Fruit fly (Drosophila melanogaster) whole organism, embryonic: ENCODE measurements around the gene mag.

ENCODE experiments used
- Eip74EF ChIP-seq, 2 experiments: fragments of 200-800 bp in 1 of 2; fragments of >200 bp in 1 of 2; sonication (Bioruptor generic) in 1 of 2; optimal IDR thresholded peaks; 2 replicates each; lab custom pipeline; 2017 to 2019; ENCODE audit warnings: missing biosample characterization in 2 of 2, missing genetic modification characterization in 2 of 2, mild to moderate bottlenecking in 1 of 2, moderate library complexity in 1 of 2
- ftz-f1 ChIP-seq: fragments of 200-800 bp; sonication (Bioruptor generic); optimal IDR thresholded peaks from 2 replicates; lab custom pipeline; 2016; ENCODE audit warnings: missing biosample characterization, missing genetic modification characterization

dm6 chr3L:20471499-20472313 is 11.2 kb downstream of the mag start:
- TF ChIP-seq Eip74EF (GFP tag; optimal IDR thresholded peaks at IDR 0.05; lab: Kevin White, UChicago) (peak in 1 of 2 experiments; percentile 13), ftz-f1 (peak; percentile 64)
